Worm (Caenorhabditis elegans) whole organism, late embryonic: ENCODE data around the gene afmd-1.
"Not testable (repeated sequence)": the region's sequence is repeated elsewhere in the genome, so short reads cannot be mapped to it uniquely, and the experiment has no call there.

Source experiments
- K02D7.2 ChIP-seq: sonication (generic microtip); optimal IDR thresholded peaks from 2 replicates; lab custom pipeline; 2017; ENCODE audit warnings: mild to moderate bottlenecking, missing genetic modification characterization, missing compliant biosample characterization
- K09A11.1 ChIP-seq: sonication (generic microtip); optimal IDR thresholded peaks from 2 replicates; lab custom pipeline; 2017; ENCODE audit warnings: antibody characterized with exemption, mild to moderate bottlenecking, missing genetic modification characterization, missing compliant biosample characterization; ENCODE audit not compliant: insufficient read depth
- T23F11.4 ChIP-seq: fragments of 200-800 bp; sonication (Bioruptor generic); optimal IDR thresholded peaks from 2 replicates; lab custom pipeline; 2018; ENCODE audit warnings: mild to moderate bottlenecking, missing genetic modification characterization, missing compliant biosample characterization
- ama-1 ChIP-seq: fragments of 150-350 bp; optimal IDR thresholded peaks from 2 replicates; lab custom pipeline; 2014
- ceh-19 ChIP-seq: fragments of 200-800 bp; sonication (Bioruptor generic); optimal IDR thresholded peaks from 2 replicates; lab custom pipeline; 2018; ENCODE audit warnings: mild to moderate bottlenecking, missing genetic modification characterization, missing compliant biosample characterization
- ceh-2 ChIP-seq: sonication (generic microtip); optimal IDR thresholded peaks from 2 replicates; lab custom pipeline; 2016; ENCODE audit warnings: missing genotype, missing genetic modification characterization, missing compliant biosample characterization
- ceh-22 ChIP-seq: sonication (generic microtip); optimal IDR thresholded peaks from 2 replicates; lab custom pipeline; 2017; ENCODE audit warnings: missing biosample characterization, missing genetic modification characterization
- ceh-34 ChIP-seq: sonication (generic microtip); optimal IDR thresholded peaks from 2 replicates; lab custom pipeline; 2016; ENCODE audit warnings: mild to moderate bottlenecking, missing genetic modification characterization, missing compliant biosample characterization
- ceh-45 ChIP-seq: fragments of 200-800 bp; sonication (Bioruptor generic); IDR thresholded peaks from 2 replicates; pipeline ENCODE4 v1.3.6; 2022; ENCODE audit warnings: missing genetic modification reagents, missing genetic modification characterization, missing compliant biosample characterization
- ceh-6 ChIP-seq: fragments of 200-800 bp; sonication (Bioruptor generic); optimal IDR thresholded peaks from 2 replicates; lab custom pipeline; 2018; ENCODE audit warnings: mild to moderate bottlenecking, missing genetic modification characterization, missing compliant biosample characterization
- che-1 ChIP-seq: sonication (generic microtip); optimal IDR thresholded peaks from 2 replicates; lab custom pipeline; 2016; ENCODE audit warnings: mild to moderate bottlenecking, missing genetic modification characterization, missing compliant biosample characterization
- dmd-4 ChIP-seq: sonication (generic microtip); optimal IDR thresholded peaks from 2 replicates; lab custom pipeline; 2016; ENCODE audit warnings: borderline replicate concordance, missing genetic modification characterization, missing compliant biosample characterization
- dve-1 ChIP-seq: sonication (generic microtip); optimal IDR thresholded peaks from 2 replicates; lab custom pipeline; 2017; ENCODE audit warnings: antibody characterized with exemption, mild to moderate bottlenecking, missing genetic modification characterization, missing compliant biosample characterization
- elt-2 ChIP-seq: sonication (generic microtip); optimal IDR thresholded peaks from 2 replicates; lab custom pipeline; 2016; ENCODE audit warnings: missing genetic modification reagents, missing genetic modification characterization, missing compliant biosample characterization
- eyg-1 ChIP-seq: sonication (generic microtip); optimal IDR thresholded peaks from 2 replicates; lab custom pipeline; 2016; ENCODE audit warnings: missing genotype, missing genetic modification characterization, missing compliant biosample characterization
- fkh-10 ChIP-seq: fragments of 150-350 bp; optimal IDR thresholded peaks from 2 replicates; lab custom pipeline; 2014; ENCODE audit warnings: missing biosample characterization, missing genetic modification reagents, missing genetic modification characterization
- hlh-13 ChIP-seq: fragments of 200-800 bp; sonication (Bioruptor generic); optimal IDR thresholded peaks from 2 replicates; lab custom pipeline; 2018; ENCODE audit warnings: mild to moderate bottlenecking, missing genetic modification characterization, missing compliant biosample characterization
- hlh-15 ChIP-seq: sonication (generic microtip); optimal IDR thresholded peaks from 2 replicates; lab custom pipeline; 2016; ENCODE audit warnings: missing genetic modification characterization, missing compliant biosample characterization
- hlh-6 ChIP-seq: sonication (generic microtip); optimal IDR thresholded peaks from 2 replicates; lab custom pipeline; 2016; ENCODE audit warnings: missing genotype, missing genetic modification characterization, missing compliant biosample characterization
- lin-11 ChIP-seq: fragments of 200-800 bp; sonication (Bioruptor generic); optimal IDR thresholded peaks from 2 replicates; lab custom pipeline; 2018; ENCODE audit warnings: mild to moderate bottlenecking, missing genetic modification characterization, missing compliant biosample characterization
- nfya-1 ChIP-seq: sonication (generic microtip); optimal IDR thresholded peaks from 2 replicates; lab custom pipeline; 2017; ENCODE audit warnings: missing genetic modification characterization, mild to moderate bottlenecking, missing compliant biosample characterization, antibody characterized with exemption, moderate library complexity
- pax-1 ChIP-seq: fragments of 150-350 bp; optimal IDR thresholded peaks from 2 replicates; lab custom pipeline; 2014; ENCODE audit warnings: missing biosample characterization, missing genetic modification characterization
- pha-2 ChIP-seq: sonication (generic microtip); optimal IDR thresholded peaks from 2 replicates; lab custom pipeline; 2017; ENCODE audit warnings: mild to moderate bottlenecking, missing genetic modification characterization, missing compliant biosample characterization
- pha-4 ChIP-seq: fragments of 150-350 bp; optimal IDR thresholded peaks from 2 replicates; lab custom pipeline; 2018; ENCODE audit warnings: missing biosample characterization, missing genetic modification reagents, missing genetic modification characterization
- rnt-1 ChIP-seq: sonication (generic microtip); optimal IDR thresholded peaks from 2 replicates; lab custom pipeline; 2016; ENCODE audit warnings: missing genetic modification characterization, missing compliant biosample characterization
- sox-2 ChIP-seq: fragments of 200-800 bp; sonication (Bioruptor generic); IDR thresholded peaks from 2 replicates; pipeline ENCODE4 v1.3.6; 2022; ENCODE audit warnings: missing genetic modification reagents, missing genetic modification characterization, missing compliant biosample characterization
- syd-9 ChIP-seq: sonication (generic microtip); optimal IDR thresholded peaks from 2 replicates; lab custom pipeline; 2016; ENCODE audit warnings: mild to moderate bottlenecking, missing genetic modification characterization, moderate library complexity, missing compliant biosample characterization
- tbx-2 ChIP-seq: sonication (generic microtip); optimal IDR thresholded peaks from 2 replicates; lab custom pipeline; 2016; ENCODE audit warnings: missing genetic modification characterization, missing compliant biosample characterization
- unc-3 ChIP-seq, 2 experiments: fragments of 200-800 bp in 1 of 2; sonication (Bioruptor generic) in 1 of 2; sonication (generic microtip) in 1 of 2; conservative IDR thresholded peaks in 1 of 2; optimal IDR thresholded peaks in 1 of 2; 2 replicates each; pipeline versions ENCODE4 v1.3.6 to Lab custom; 2016 to 2022; ENCODE audit warnings: missing compliant biosample characterization in 2 of 2, missing genetic modification characterization in 2 of 2, missing genetic modification reagents in 1 of 2
- unc-42 ChIP-seq: sonication (generic microtip); optimal IDR thresholded peaks from 2 replicates; lab custom pipeline; 2016; ENCODE audit warnings: missing genotype, missing genetic modification characterization, missing compliant biosample characterization
- unc-55 ChIP-seq: sonication (generic microtip); optimal IDR thresholded peaks from 2 replicates; lab custom pipeline; 2017; ENCODE audit warnings: missing biosample characterization, missing genetic modification reagents, missing genetic modification characterization
- ztf-16 ChIP-seq: sonication (generic microtip); optimal IDR thresholded peaks from 2 replicates; lab custom pipeline; 2017; ENCODE audit warnings: missing genetic modification characterization, missing compliant biosample characterization

Gene afmd-1

ce11 chrIV:7254690-7255089 lies 10.7 kb downstream of the afmd-1 start, which contains the start of gene C06E4.5:
Gene C06E4.5, plus strand, starts transcription at chrIV:7254990.
- TF ChIP-seq K02D7.2 (tag; lab: Kevin White, UChicago); ceh-2 (tag; lab: Kevin White, UChicago); fkh-10 (GFP tag; lab: Kevin White, UChicago): not testable (repeated sequence)

- TF ChIP-seq lin-11 (no peak), tbx-2 (tag; lab: Kevin White, UChicago) (no peak), eyg-1 (tag; lab: Kevin White, UChicago) (no peak), fkh-10 (GFP tag; lab: Kevin White, UChicago) (no peak), ama-1 (lab: Kevin White, UChicago) (no peak), hlh-6 (no peak), unc-3 (GFP tag; conservative IDR thresholded peaks at IDR 0.05; lab: Robert Waterston, UW) (no peak), unc-3 (tag; optimal IDR thresholded peaks at IDR 0.05; lab: Kevin White, UChicago) (no peak)
Measured at ce11 chrIV:7258253-7258652, 14.2 kb downstream of the afmd-1 start, which contains the start of gene C06E4.6. Gene C06E4.6, minus strand, starts transcription at chrIV:7258303.

- TF ChIP-seq ceh-34 (tag; lab: Kevin White, UChicago) (no peak), fkh-10 (GFP tag; lab: Kevin White, UChicago) (no peak), dve-1 (tag; lab: Kevin White, UChicago) (no peak), lin-11 (no peak), dmd-4 (tag; lab: Kevin White, UChicago) (no peak), pha-4 (tag; lab: Kevin White, UChicago) (no peak), elt-2 (tag; lab: Kevin White, UChicago) (no peak), T23F11.4 (GFP tag; lab: Kevin White, UChicago) (no peak), unc-55 (GFP tag; lab: Kevin White, UChicago) (no peak), hlh-13 (GFP tag; lab: Kevin White, UChicago) (no peak)
Measured at ce11 chrIV:7260587-7260986, 16.6 kb downstream of the afmd-1 start, which contains the start of gene C06E4.3. Gene C06E4.3, plus strand, starts transcription at chrIV:7260875.

ce11 chrIV:7263137-7263536 lies 19.1 kb downstream of the afmd-1 start, which contains the start of gene glb-2:
Gene glb-2, minus strand, starts transcription at chrIV:7263237.
- TF ChIP-seq nfya-1 (tag; lab: Kevin White, UChicago), result no peak
- TF ChIP-seq ceh-45, result no peak
- TF ChIP-seq sox-2, result no peak
- no peak for TF ChIP-seq syd-9 (tag; lab: Kevin White, UChicago)
- TF ChIP-seq eyg-1 (tag; lab: Kevin White, UChicago), result no peak
- no peak for TF ChIP-seq rnt-1 (tag; lab: Kevin White, UChicago)
- TF ChIP-seq unc-42 (tag; lab: Kevin White, UChicago), result no peak
- TF ChIP-seq ceh-19 (GFP tag; lab: Kevin White, UChicago), result no peak
- no peak for TF ChIP-seq ceh-22 (tag; lab: Kevin White, UChicago)
- no peak for TF ChIP-seq che-1 (tag; lab: Kevin White, UChicago)
- no peak for TF ChIP-seq pha-2 (tag; lab: Kevin White, UChicago)
- TF ChIP-seq ztf-16 (tag; lab: Kevin White, UChicago), result no peak

ce11 chrIV:7274969-7275548 lies 31.0 kb downstream of the afmd-1 start:
- TF ChIP-seq hlh-15 (tag; lab: Kevin White, UChicago), result no peak
- TF ChIP-seq unc-42 (tag; lab: Kevin White, UChicago), result peak; percentile 57
- TF ChIP-seq, all 69 proteins: peak for 1

- TF ChIP-seq ceh-6 (GFP tag; lab: Kevin White, UChicago), result no peak
- no peak for TF ChIP-seq ama-1 (lab: Kevin White, UChicago)
- TF ChIP-seq K09A11.1 (tag; lab: Kevin White, UChicago), result no peak
- TF ChIP-seq dve-1 (tag; lab: Kevin White, UChicago), result no peak
- no peak for TF ChIP-seq pax-1 (tag; lab: Kevin White, UChicago)
- no peak for TF ChIP-seq pha-4 (tag; lab: Kevin White, UChicago)
- no peak for TF ChIP-seq unc-55 (GFP tag; lab: Kevin White, UChicago)
- TF ChIP-seq, all 69 proteins: peak for 0
Measured at ce11 chrIV:7276661-7277060, 32.6 kb downstream of the afmd-1 start, which contains the start of gene C06E4.2. Gene C06E4.2, plus strand, starts transcription at chrIV:7276961.
